Fruit fly (Drosophila melanogaster) whole organism, prepupa: ENCODE data around the gene CG8003.

ENCODE experiments used
- Blimp-1 ChIP-seq: fragments of 200-800 bp; sonication (Bioruptor generic); optimal IDR thresholded peaks from 3 replicates; lab custom pipeline; 2017; ENCODE audit warnings: missing biosample characterization, missing genetic modification characterization, mild to moderate bottlenecking, moderate library complexity, missing genetic modification reagents
- CG11294 ChIP-seq: fragments of 200-800 bp; sonication (Bioruptor generic); IDR thresholded peaks from 2 replicates; pipeline ENCODE4 v1.3.6; 2022; ENCODE audit warnings: missing biosample characterization, missing genetic modification characterization
- CG11762 ChIP-seq: fragments of 200-800 bp; sonication (Bioruptor generic); optimal IDR thresholded peaks from 3 replicates; lab custom pipeline; 2016; ENCODE audit warnings: missing biosample characterization, missing genetic modification characterization; ENCODE audit not compliant: insufficient read depth
- CG11902 ChIP-seq: fragments of 200-800 bp; sonication (Bioruptor generic); optimal IDR thresholded peaks from 3 replicates; lab custom pipeline; 2016; ENCODE audit warnings: missing biosample characterization, missing genetic modification characterization
- CG15336 ChIP-seq: fragments of 200-800 bp; sonication (Bioruptor generic); IDR thresholded peaks from 2 replicates; pipeline ENCODE4 v1.3.6; 2022; ENCODE audit warnings: missing biosample characterization, missing genetic modification characterization
- CG1621 ChIP-seq: fragments of 200-800 bp; sonication (Bioruptor generic); optimal IDR thresholded peaks from 3 replicates; lab custom pipeline; 2018; ENCODE audit warnings: missing biosample characterization, mild to moderate bottlenecking, missing genetic modification characterization
- CG3032 ChIP-seq: fragments of 200-800 bp; optimal IDR thresholded peaks from 2 replicates; lab custom pipeline; 2019; ENCODE audit warnings: missing biosample characterization, mild to moderate bottlenecking, missing genetic modification characterization, moderate library complexity
- CG34406 ChIP-seq: fragments of 200-800 bp; sonication (Bioruptor generic); optimal IDR thresholded peaks from 3 replicates; lab custom pipeline; 2016; ENCODE audit warnings: missing biosample characterization, missing genetic modification characterization
- CG3919 ChIP-seq: fragments of 200-800 bp; sonication (Bioruptor generic); optimal IDR thresholded peaks from 3 replicates; lab custom pipeline; 2016; ENCODE audit warnings: missing biosample characterization, missing genetic modification characterization
- CG4318 ChIP-seq: fragments of 200-800 bp; sonication (Bioruptor generic); optimal IDR thresholded peaks from 3 replicates; lab custom pipeline; 2017; ENCODE audit warnings: missing biosample characterization, mild to moderate bottlenecking, missing genetic modification characterization
- CG6163 ChIP-seq: fragments of 200-800 bp; sonication (Bioruptor generic); IDR thresholded peaks from 3 replicates; pipeline ENCODE4 v1.3.6; 2022; ENCODE audit warnings: missing biosample characterization, missing genetic modification characterization
- CG6276 ChIP-seq: fragments of 200-800 bp; sonication (Bioruptor generic); optimal IDR thresholded peaks from 2 replicates; lab custom pipeline; 2017; ENCODE audit warnings: missing biosample characterization, mild to moderate bottlenecking, missing genetic modification characterization
- CG6792 ChIP-seq: fragments of 200-800 bp; sonication (Bioruptor generic); optimal IDR thresholded peaks from 3 replicates; lab custom pipeline; 2016; ENCODE audit warnings: missing biosample characterization, missing genetic modification characterization
- CG6808 ChIP-seq: fragments of 200-800 bp; sonication (Bioruptor generic); optimal IDR thresholded peaks from 3 replicates; lab custom pipeline; 2017; ENCODE audit warnings: missing biosample characterization, missing genetic modification characterization, mild to moderate bottlenecking, moderate library complexity, missing genetic modification reagents
- CG7368 ChIP-seq: fragments of 200-800 bp; sonication (Bioruptor generic); optimal IDR thresholded peaks from 3 replicates; lab custom pipeline; 2016; ENCODE audit warnings: missing biosample characterization, missing genetic modification characterization
- CG8319 ChIP-seq: fragments of 200-800 bp; sonication (Bioruptor generic); optimal IDR thresholded peaks from 3 replicates; lab custom pipeline; 2016; ENCODE audit warnings: missing biosample characterization, missing genetic modification characterization
- Eip75B ChIP-seq: fragments of 200-800 bp; sonication (Bioruptor generic); optimal IDR thresholded peaks from 3 replicates; lab custom pipeline; 2016; ENCODE audit warnings: missing biosample characterization, missing genetic modification characterization
- Eip93F ChIP-seq: fragments of 200-800 bp; sonication (Bioruptor generic); optimal IDR thresholded peaks from 2 replicates; lab custom pipeline; 2016; ENCODE audit warnings: missing biosample characterization, mild to moderate bottlenecking, missing genetic modification characterization
- Ets21C ChIP-seq: fragments of 200-800 bp; sonication (Bioruptor generic); optimal IDR thresholded peaks from 3 replicates; lab custom pipeline; 2016; ENCODE audit warnings: missing biosample characterization, missing genetic modification characterization
- Ets96B ChIP-seq: fragments of 200-800 bp; optimal IDR thresholded peaks from 2 replicates; lab custom pipeline; 2019; ENCODE audit warnings: missing biosample characterization, mild to moderate bottlenecking, missing genetic modification characterization, moderate library complexity
- Gug ChIP-seq: fragments of 200-800 bp; sonication (Bioruptor generic); IDR thresholded peaks from 2 replicates; pipeline ENCODE4 v1.3.6; 2022; ENCODE audit warnings: missing biosample characterization, missing genetic modification characterization
- Hr4 ChIP-seq: fragments of 200-800 bp; sonication (Bioruptor generic); optimal IDR thresholded peaks from 3 replicates; lab custom pipeline; 2016; ENCODE audit warnings: missing biosample characterization, missing genetic modification characterization
- Met ChIP-seq: fragments of 200-800 bp; sonication (Bioruptor generic); optimal IDR thresholded peaks from 3 replicates; lab custom pipeline; 2016; ENCODE audit warnings: missing biosample characterization, missing genetic modification characterization
- OdsH ChIP-seq: fragments of 200-800 bp; sonication (Bioruptor generic); optimal IDR thresholded peaks from 3 replicates; lab custom pipeline; 2016; ENCODE audit warnings: missing biosample characterization, missing genetic modification characterization
- Sox102F ChIP-seq: fragments of 200-800 bp; sonication (Bioruptor generic); optimal IDR thresholded peaks from 2 replicates; lab custom pipeline; 2016; ENCODE audit warnings: missing biosample characterization, mild to moderate bottlenecking, missing genetic modification characterization
- Sox14 ChIP-seq: fragments of 200-800 bp; sonication (Bioruptor generic); optimal IDR thresholded peaks from 3 replicates; lab custom pipeline; 2016; ENCODE audit warnings: missing biosample characterization, missing genetic modification characterization
- Sox15 ChIP-seq: fragments of 200-800 bp; sonication (Bioruptor generic); optimal IDR thresholded peaks from 3 replicates; lab custom pipeline; 2016; ENCODE audit warnings: missing biosample characterization, missing genetic modification characterization
- acj6 ChIP-seq: fragments of 200-800 bp; sonication (Bioruptor generic); optimal IDR thresholded peaks from 3 replicates; lab custom pipeline; 2016; ENCODE audit warnings: missing biosample characterization, missing genetic modification characterization
- cyc ChIP-seq: fragments of 200-800 bp; sonication (Bioruptor generic); optimal IDR thresholded peaks from 3 replicates; lab custom pipeline; 2016; ENCODE audit warnings: missing biosample characterization, missing genetic modification characterization
- dac ChIP-seq: fragments of 200-800 bp; sonication (Bioruptor generic); optimal IDR thresholded peaks from 2 replicates; lab custom pipeline; 2017; ENCODE audit warnings: missing biosample characterization, mild to moderate bottlenecking, missing genetic modification characterization
- esn ChIP-seq: fragments of 200-800 bp; sonication (Bioruptor generic); optimal IDR thresholded peaks from 2 replicates; lab custom pipeline; 2016; ENCODE audit warnings: missing biosample characterization, mild to moderate bottlenecking, missing genetic modification characterization, moderate library complexity
- fd59A ChIP-seq: fragments of 200-800 bp; sonication (Bioruptor generic); optimal IDR thresholded peaks from 2 replicates; lab custom pipeline; 2017; ENCODE audit warnings: missing biosample characterization, mild to moderate bottlenecking, missing genetic modification characterization, missing genetic modification reagents
- fd85E ChIP-seq: fragments of 200-800 bp; sonication (Bioruptor generic); optimal IDR thresholded peaks from 3 replicates; lab custom pipeline; 2016; ENCODE audit warnings: missing biosample characterization, missing genetic modification characterization
- fkh ChIP-seq: fragments of 200-800 bp; sonication (Bioruptor generic); optimal IDR thresholded peaks from 3 replicates; lab custom pipeline; 2017; ENCODE audit warnings: missing biosample characterization, mild to moderate bottlenecking, missing genetic modification characterization, moderate library complexity
- lz ChIP-seq: fragments of 200-800 bp; sonication (Bioruptor generic); optimal IDR thresholded peaks from 3 replicates; lab custom pipeline; 2016; ENCODE audit warnings: missing biosample characterization, missing genetic modification characterization
- net ChIP-seq: fragments of 200-800 bp; sonication (Bioruptor generic); optimal IDR thresholded peaks from 3 replicates; lab custom pipeline; 2016; ENCODE audit warnings: missing biosample characterization, missing genetic modification characterization
- pdm3 ChIP-seq: fragments of 200-800 bp; sonication (Bioruptor generic); optimal IDR thresholded peaks from 3 replicates; lab custom pipeline; 2016; ENCODE audit warnings: missing biosample characterization, missing genetic modification characterization
- salr ChIP-seq, 2 experiments: fragments of 200-800 bp; sonication (Bioruptor generic); optimal IDR thresholded peaks; 3 replicates each; lab custom pipeline; 2016 to 2018; ENCODE audit warnings: missing biosample characterization in 2 of 2, missing genetic modification characterization in 2 of 2, mild to moderate bottlenecking in 1 of 2
- vri ChIP-seq: fragments of 200-800 bp; sonication (Bioruptor generic); optimal IDR thresholded peaks from 3 replicates; lab custom pipeline; 2016; ENCODE audit warnings: missing biosample characterization, mild to moderate bottlenecking, missing genetic modification characterization

The CG8003 gene

DNA sequence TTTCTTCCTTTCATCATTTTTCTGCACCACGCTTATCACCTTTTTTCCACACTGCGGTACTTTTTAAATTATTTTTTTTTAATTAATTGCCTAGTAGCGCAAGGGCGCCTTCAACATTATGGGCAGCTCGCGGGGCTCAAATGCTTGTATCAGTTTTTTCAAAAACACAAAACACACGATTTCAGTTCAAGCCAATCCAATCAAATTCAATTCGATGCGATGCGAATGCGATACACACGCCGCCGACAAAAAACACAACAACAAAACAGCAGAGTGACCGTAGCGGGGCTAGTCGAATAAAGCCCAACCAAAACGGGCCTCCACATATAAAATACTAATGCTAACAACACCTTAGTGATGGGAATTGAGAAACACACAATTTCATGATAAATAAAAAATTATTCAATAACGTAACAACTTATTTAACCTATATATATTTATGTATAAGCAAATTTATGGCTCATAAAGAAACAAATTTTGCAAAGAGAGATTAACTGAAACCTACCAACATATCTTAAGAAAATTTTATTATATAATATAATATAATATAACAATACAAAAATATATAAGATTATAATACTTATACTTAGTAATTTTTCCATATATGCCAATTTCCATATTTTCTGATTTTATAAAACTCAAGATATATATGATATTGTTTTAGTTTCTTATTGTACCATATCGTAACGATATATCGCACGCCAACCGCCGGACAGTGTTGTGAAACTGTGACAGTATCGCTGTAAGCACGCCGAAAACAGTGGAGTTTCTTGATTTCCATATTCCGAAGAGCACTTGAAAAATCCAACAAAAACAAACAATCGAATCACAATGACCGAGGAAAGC, at the start of gene CG8003, which contains the start of gene CG32066 (continued):
- TF ChIP-seq pdm3 (GFP tag; lab: Kevin White, UChicago) = no peak
- TF ChIP-seq acj6 (GFP tag; lab: Kevin White, UChicago) = no peak
- peak; percentile 79 for TF ChIP-seq Eip93F (GFP tag; lab: Kevin White, UChicago)
- TF ChIP-seq Met (GFP tag; lab: Kevin White, UChicago) = peak; percentile 7
- TF ChIP-seq CG8319 = no peak
- peak; percentile 1 for TF ChIP-seq CG6792 (GFP tag; lab: Kevin White, UChicago)
- peak; percentile 26 for TF ChIP-seq CG3919 (GFP tag; lab: Kevin White, UChicago)
- TF ChIP-seq cyc (GFP tag; lab: Kevin White, UChicago) = no peak
- peak; percentile 36 for TF ChIP-seq vri (GFP tag; lab: Kevin White, UChicago)
- TF ChIP-seq CG4318 (GFP tag; lab: Kevin White, UChicago) = no peak

DNA sequence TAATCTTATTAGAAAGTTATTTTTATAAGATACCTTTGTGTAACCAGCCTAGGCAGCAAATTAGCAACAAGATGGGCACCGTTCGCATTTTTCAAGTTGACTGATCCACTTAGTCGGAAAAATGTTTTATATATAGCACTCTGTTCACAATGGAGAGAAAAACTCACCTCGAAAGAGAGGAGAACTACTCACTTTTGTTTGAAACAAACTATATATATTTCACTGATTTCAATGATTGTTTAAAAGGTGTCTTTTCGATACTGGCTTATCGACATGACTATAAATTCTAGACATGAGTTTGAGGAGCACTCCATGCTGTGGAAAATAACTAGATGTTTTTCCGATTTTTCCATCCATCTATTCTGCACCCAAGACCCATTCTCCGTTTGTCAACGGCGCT, 37.8 kb upstream of the CG8003 start, which contains the start of gene CG42521:
Gene CG42521 (minus strand): TSS at position 101 of the 400 bp plus-strand sequence.
- TF ChIP-seq fd85E = no peak
- TF ChIP-seq CG11902 (GFP tag; lab: Kevin White, UChicago) = no peak
- TF ChIP-seq CG3919 (GFP tag; lab: Kevin White, UChicago) = no peak
- TF ChIP-seq fd59A (GFP tag; lab: Kevin White, UChicago) = no peak
- TF ChIP-seq OdsH = no peak
- TF ChIP-seq fkh (GFP tag; lab: Kevin White, UChicago) = no peak
- TF ChIP-seq Ets21C (GFP tag; lab: Kevin White, UChicago) = no peak
- no peak for TF ChIP-seq dac (GFP tag; lab: Kevin White, UChicago)
- TF ChIP-seq Ets96B (tag; lab: Kevin White, UChicago) = no peak
- no peak for TF ChIP-seq CG11762 (GFP tag; lab: Kevin White, UChicago)

DNA sequence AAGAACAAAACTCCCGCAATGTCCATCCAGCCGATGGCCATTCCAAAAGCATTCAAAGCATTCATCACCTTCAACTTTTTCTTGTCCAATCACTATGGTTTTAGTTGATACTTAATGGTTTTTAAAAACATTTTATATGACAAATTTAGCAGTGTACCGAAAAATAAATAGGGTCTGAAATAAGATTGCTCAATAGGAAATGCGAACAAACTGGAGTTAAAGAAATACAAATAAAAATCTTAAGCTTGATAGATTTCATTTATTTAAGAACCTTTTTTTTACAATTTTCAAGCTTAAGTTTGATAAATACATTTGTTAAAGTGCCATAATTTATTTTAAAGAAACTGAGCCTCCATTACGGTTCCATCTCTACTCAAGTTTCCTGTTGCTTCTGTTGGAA, 35.8 kb upstream of the CG8003 start, which contains the start of gene CG43127:
Gene CG43127 (minus strand): TSS at position 101 of the 400 bp plus-strand sequence.
- TF ChIP-seq net (GFP tag; lab: Kevin White, UChicago) (no peak), Met (GFP tag; lab: Kevin White, UChicago) (no peak), cyc (GFP tag; lab: Kevin White, UChicago) (no peak), Blimp-1 (GFP tag; lab: Kevin White, UChicago) (no peak), Hr4 (GFP tag; lab: Kevin White, UChicago) (no peak), CG6276 (GFP tag; lab: Kevin White, UChicago) (no peak), vri (GFP tag; lab: Kevin White, UChicago) (no peak), CG6163 (GFP tag; lab: Robert Waterston, UW) (no peak), Sox14 (GFP tag; lab: Kevin White, UChicago) (no peak), fd59A (GFP tag; lab: Kevin White, UChicago) (no peak), CG11294 (GFP tag; lab: Robert Waterston, UW) (no peak), CG1621 (tag; lab: Kevin White, UChicago) (no peak), CG4318 (GFP tag; lab: Kevin White, UChicago) (no peak), CG11902 (GFP tag; lab: Kevin White, UChicago) (no peak), Gug (GFP tag; lab: Robert Waterston, UW) (no peak), dac (GFP tag; lab: Kevin White, UChicago) (no peak), lz (no peak), Eip93F (GFP tag; lab: Kevin White, UChicago) (no peak), CG34406 (GFP tag; lab: Kevin White, UChicago) (no peak), fkh (GFP tag; lab: Kevin White, UChicago) (no peak)

DNA sequence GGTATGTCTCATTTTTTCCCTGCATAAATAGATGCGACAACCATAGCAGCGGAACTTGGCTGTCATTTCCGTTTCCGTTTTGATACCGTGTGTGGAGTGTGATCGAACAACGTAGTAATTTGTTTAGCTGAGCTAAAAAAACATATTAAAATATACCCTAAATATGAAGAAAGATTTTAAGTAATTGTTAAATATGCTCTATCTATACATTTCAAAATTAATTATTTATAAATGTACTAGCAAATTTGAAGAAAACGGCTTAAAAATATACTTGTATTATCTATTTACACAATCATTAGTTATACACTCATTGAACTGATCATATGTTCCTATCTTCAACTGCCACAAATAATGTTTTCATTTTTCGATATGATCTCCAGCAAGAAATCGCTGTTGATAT, 35.1 kb upstream of the CG8003 start, which contains the start of gene CG34238:
Gene CG34238 (plus strand): TSS at position 301 of the 400 bp plus-strand sequence.
- no peak for TF ChIP-seq CG15336 (GFP tag; lab: Robert Waterston, UW)
- TF ChIP-seq Eip75B (GFP tag; lab: Kevin White, UChicago) = no peak
- TF ChIP-seq esn (GFP tag; lab: Kevin White, UChicago) = no peak
- TF ChIP-seq Sox102F = no peak
- TF ChIP-seq fkh (GFP tag; lab: Kevin White, UChicago) = no peak
- TF ChIP-seq vri (GFP tag; lab: Kevin White, UChicago) = no peak
- no peak for TF ChIP-seq CG7368 (GFP tag; lab: Kevin White, UChicago)
- TF ChIP-seq net (GFP tag; lab: Kevin White, UChicago) = no peak
- no peak for TF ChIP-seq salr (GFP tag; optimal IDR thresholded peaks at IDR 0.05; lab: Kevin White, UChicago)
- no peak for TF ChIP-seq Sox15
- TF ChIP-seq lz = no peak
- TF ChIP-seq CG3032 (tag; lab: Kevin White, UChicago) = no peak
- no peak for TF ChIP-seq Gug (GFP tag; lab: Robert Waterston, UW)
- no peak for TF ChIP-seq CG6808
